Fruit fly (Drosophila melanogaster): ENCODE data around the gene AANATL7.

AANATL7 gene

dm6 chrX:2580319-2581008 is at the start of gene AANATL7, which contains the start of gene Vha36-3:
AANATL7 (plus strand) TSS chrX:2580958.
Vha36-3 (minus strand) TSS chrX:2580560.
- TF ChIP-seq Dll (optimal IDR thresholded peaks at IDR 0.05) (no peak), usp (GFP tag; optimal IDR thresholded peaks at IDR 0.05) (no peak), pan (optimal IDR thresholded peaks at IDR 0.05) (no peak), CG8478 (optimal IDR thresholded peaks at IDR 0.05) (no peak), EcR (GFP tag; optimal IDR thresholded peaks at IDR 0.05) (no peak), psq (optimal IDR thresholded peaks at IDR 0.05) (no peak)

- TF ChIP-seq psq (optimal IDR thresholded peaks at IDR 0.05) (no peak), EcR (GFP tag; optimal IDR thresholded peaks at IDR 0.05) (no peak), Dll (optimal IDR thresholded peaks at IDR 0.05) (no peak), CG8478 (optimal IDR thresholded peaks at IDR 0.05) (no peak), pan (optimal IDR thresholded peaks at IDR 0.05) (no peak), usp (GFP tag; optimal IDR thresholded peaks at IDR 0.05) (no peak)
Measured at dm6 chrX:2531280-2531807, 49.4 kb upstream of the AANATL7 start.

- no peak for TF ChIP-seq pan (optimal IDR thresholded peaks at IDR 0.05)
- no peak for TF ChIP-seq Dll (optimal IDR thresholded peaks at IDR 0.05)
- no peak for TF ChIP-seq CG8478 (optimal IDR thresholded peaks at IDR 0.05)
- no peak for TF ChIP-seq usp (GFP tag; optimal IDR thresholded peaks at IDR 0.05)
- no peak for TF ChIP-seq EcR (GFP tag; optimal IDR thresholded peaks at IDR 0.05)
- TF ChIP-seq psq (optimal IDR thresholded peaks at IDR 0.05): no peak
Measured at dm6 chrX:2533843-2534473, 46.8 kb upstream of the AANATL7 start.

dm6 chrX:2534951-2535693 is 45.6 kb upstream of the AANATL7 start:
- TF ChIP-seq Dll (optimal IDR thresholded peaks at IDR 0.05) (no peak), psq (optimal IDR thresholded peaks at IDR 0.05) (no peak)

dm6 chrX:2536136-2536535 is 44.6 kb upstream of the AANATL7 start:
- no peak for TF ChIP-seq CG8478 (optimal IDR thresholded peaks at IDR 0.05)

- TF ChIP-seq EcR (GFP tag; optimal IDR thresholded peaks at IDR 0.05) (no peak), psq (optimal IDR thresholded peaks at IDR 0.05) (no peak), usp (GFP tag; optimal IDR thresholded peaks at IDR 0.05) (no peak), Dll (optimal IDR thresholded peaks at IDR 0.05) (no peak), pan (optimal IDR thresholded peaks at IDR 0.05) (no peak), CG8478 (optimal IDR thresholded peaks at IDR 0.05) (no peak)
Measured at dm6 chrX:2537398-2537797, 43.4 kb upstream of the AANATL7 start.

dm6 chrX:2538387-2538786 is 42.4 kb upstream of the AANATL7 start:
- TF ChIP-seq CG8478 (optimal IDR thresholded peaks at IDR 0.05) (no peak), EcR (GFP tag; optimal IDR thresholded peaks at IDR 0.05) (no peak), usp (GFP tag; optimal IDR thresholded peaks at IDR 0.05) (no peak), pan (optimal IDR thresholded peaks at IDR 0.05) (no peak), psq (optimal IDR thresholded peaks at IDR 0.05) (no peak), Dll (optimal IDR thresholded peaks at IDR 0.05) (no peak)

- no peak for TF ChIP-seq psq (optimal IDR thresholded peaks at IDR 0.05)
- no peak for TF ChIP-seq usp (GFP tag; optimal IDR thresholded peaks at IDR 0.05)
- TF ChIP-seq pan (optimal IDR thresholded peaks at IDR 0.05): no peak
- no peak for TF ChIP-seq EcR (GFP tag; optimal IDR thresholded peaks at IDR 0.05)
- no peak for TF ChIP-seq CG8478 (optimal IDR thresholded peaks at IDR 0.05)
- TF ChIP-seq Dll (optimal IDR thresholded peaks at IDR 0.05): no peak
Measured at dm6 chrX:2539495-2539894, 41.3 kb upstream of the AANATL7 start.

- TF ChIP-seq EcR (GFP tag; optimal IDR thresholded peaks at IDR 0.05): no peak
- no peak for TF ChIP-seq pan (optimal IDR thresholded peaks at IDR 0.05)
- no peak for TF ChIP-seq usp (GFP tag; optimal IDR thresholded peaks at IDR 0.05)
- TF ChIP-seq psq (optimal IDR thresholded peaks at IDR 0.05): no peak
- TF ChIP-seq CG8478 (optimal IDR thresholded peaks at IDR 0.05): no peak
- TF ChIP-seq Dll (optimal IDR thresholded peaks at IDR 0.05): no peak
Measured at dm6 chrX:2542500-2542899, 38.3 kb upstream of the AANATL7 start.

dm6 chrX:2545328-2545758 is 35.4 kb upstream of the AANATL7 start, which contains the start of gene trol:
trol (minus strand) TSS chrX:2545427.
- TF ChIP-seq psq (optimal IDR thresholded peaks at IDR 0.05) (no peak), Dll (optimal IDR thresholded peaks at IDR 0.05) (peak; percentile 88)

- TF ChIP-seq EcR (GFP tag; optimal IDR thresholded peaks at IDR 0.05) (no peak), Dll (optimal IDR thresholded peaks at IDR 0.05) (no peak), psq (optimal IDR thresholded peaks at IDR 0.05) (no peak), usp (GFP tag; optimal IDR thresholded peaks at IDR 0.05) (no peak), CG8478 (optimal IDR thresholded peaks at IDR 0.05) (no peak), pan (optimal IDR thresholded peaks at IDR 0.05) (no peak)
Measured at dm6 chrX:2546260-2546659, 34.5 kb upstream of the AANATL7 start.
